Worm (Caenorhabditis elegans): ENCODE measurements around the gene srh-185.

ce11 chrV:3046364-3046763, 19.7 kb upstream of the srh-185 start:
- TF ChIP-seq ekl-4 (GFP tag; IDR thresholded peaks at IDR 0.05): no peak
- TF ChIP-seq nfya-1 (tag; optimal IDR thresholded peaks at IDR 0.05; ENCODE audit: borderline replicate concordance, insufficient read depth): no peak
- TF ChIP-seq zim-3 (tag; optimal IDR thresholded peaks at IDR 0.05): no peak
- no peak for TF ChIP-seq dpl-1 (GFP tag; optimal IDR thresholded peaks at IDR 0.05)
- TF ChIP-seq mxl-1 (tag; optimal IDR thresholded peaks at IDR 0.05): no peak

Measured in whole organism, young adult.